Worm (Caenorhabditis elegans): ENCODE measurements around the gene Y94H6A.5.

Y94H6A.5 gene

ce11 chrIV:2663953-2664900 lies 39.5 kb downstream of the Y94H6A.5 start, which contains the start of gene Y69A2AR.31 (continued):
- TF ChIP-seq xbp-1 (tag; optimal IDR thresholded peaks at IDR 0.05) (no peak), ama-1 (optimal IDR thresholded peaks at IDR 0.05) (no peak), egl-27 (tag; optimal IDR thresholded peaks at IDR 0.05) (no peak), fkh-10 (GFP tag; optimal IDR thresholded peaks at IDR 0.05) (peak; percentile 72), ceh-90 (tag; optimal IDR thresholded peaks at IDR 0.05) (no peak), hlh-17 (GFP tag; optimal IDR thresholded peaks at IDR 0.05; ENCODE audit: borderline replicate concordance) (no peak), ceh-88 (GFP tag; IDR thresholded peaks at IDR 0.05) (no peak), rnt-1 (tag; optimal IDR thresholded peaks at IDR 0.05) (peak; percentile 26), elt-2 (tag; optimal IDR thresholded peaks at IDR 0.05) (no peak), unc-98 (GFP tag; IDR thresholded peaks at IDR 0.05) (no peak), blmp-1 (tag; optimal IDR thresholded peaks at IDR 0.05) (no peak), nhr-77 (tag; optimal IDR thresholded peaks at IDR 0.05) (no peak), elt-3 (tag; optimal IDR thresholded peaks at IDR 0.05) (no peak), sox-4 (tag; optimal IDR thresholded peaks at IDR 0.05) (no peak), snpc-4 (tag; optimal IDR thresholded peaks at IDR 0.05) (no peak), aly-2 (tag; optimal IDR thresholded peaks at IDR 0.05) (no peak), nhr-12 (tag; optimal IDR thresholded peaks at IDR 0.05) (no peak), nhr-71 (tag; optimal IDR thresholded peaks at IDR 0.05) (peak; percentile 35), egl-13 (tag; optimal IDR thresholded peaks at IDR 0.05) (no peak), lin-35 (GFP tag; optimal IDR thresholded peaks at IDR 0.05) (peak in 1 of 2 experiments; percentile 33), nhr-90 (tag; optimal IDR thresholded peaks at IDR 0.05; ENCODE audit: poor library complexity) (no peak), jun-1 (tag; optimal IDR thresholded peaks at IDR 0.05) (no peak), C16A3.4 (tag; optimal IDR thresholded peaks at IDR 0.05) (no peak), alr-1 (tag; optimal IDR thresholded peaks at IDR 0.05; ENCODE audit: borderline replicate concordance) (no peak), isw-1 (GFP tag; IDR thresholded peaks at IDR 0.05) (peak; percentile 12), swsn-7 (tag; optimal IDR thresholded peaks at IDR 0.05) (no peak), ztf-11 (tag; optimal IDR thresholded peaks at IDR 0.05) (no peak), zip-4 (GFP tag; optimal IDR thresholded peaks at IDR 0.05) (no peak), ceh-82 (tag; optimal IDR thresholded peaks at IDR 0.05) (peak in 1 of 3 experiments; percentile 55), unc-30 (tag; optimal IDR thresholded peaks at IDR 0.05) (no peak), mab-9 (GFP tag; IDR thresholded peaks at IDR 0.05) (no peak), nhr-76 (tag; optimal IDR thresholded peaks at IDR 0.05) (no peak), pqm-1 (tag; optimal IDR thresholded peaks at IDR 0.05) (no peak), nhr-20 (tag; optimal IDR thresholded peaks at IDR 0.05) (no peak), nhr-237 (tag; optimal IDR thresholded peaks at IDR 0.05) (no peak)

- no peak for TF ChIP-seq isw-1 (GFP tag; IDR thresholded peaks at IDR 0.05)
- TF ChIP-seq hlh-4 (tag; optimal IDR thresholded peaks at IDR 0.05): no peak
- no peak for TF ChIP-seq ama-1 (optimal IDR thresholded peaks at IDR 0.05)
- no peak for TF ChIP-seq nhr-76 (tag; optimal IDR thresholded peaks at IDR 0.05)
- no peak for TF ChIP-seq nhr-12 (tag; optimal IDR thresholded peaks at IDR 0.05)
- TF ChIP-seq C34B4.2 (tag; optimal IDR thresholded peaks at IDR 0.05): no peak
- no peak for TF ChIP-seq sup-37 (GFP tag; optimal IDR thresholded peaks at IDR 0.05)
- TF ChIP-seq tbx-2 (tag; optimal IDR thresholded peaks at IDR 0.05): no peak
- TF ChIP-seq xbp-1 (tag; optimal IDR thresholded peaks at IDR 0.05): no peak
- TF ChIP-seq nhr-20 (tag; optimal IDR thresholded peaks at IDR 0.05): no peak
- TF ChIP-seq elt-2 (tag; optimal IDR thresholded peaks at IDR 0.05): no peak
- TF ChIP-seq mdl-1 (tag; optimal IDR thresholded peaks at IDR 0.05): no peak
- no peak for TF ChIP-seq unc-62 (GFP tag; optimal IDR thresholded peaks at IDR 0.05)
- TF ChIP-seq snu-23 (GFP tag; optimal IDR thresholded peaks at IDR 0.05): no peak
- TF ChIP-seq hlh-17 (GFP tag; optimal IDR thresholded peaks at IDR 0.05; ENCODE audit: borderline replicate concordance): no peak
- no peak for TF ChIP-seq nhr-84 (tag; optimal IDR thresholded peaks at IDR 0.05)
- TF ChIP-seq tlp-1 (tag; optimal IDR thresholded peaks at IDR 0.05): no peak
- no peak for TF ChIP-seq C04F5.9 (tag; optimal IDR thresholded peaks at IDR 0.05)
These were observed 45.0 kb downstream of the Y94H6A.5 start for ce11 chrIV:2658733-2659132.

Measured in whole organism, L1 larva.